Worm (Caenorhabditis elegans) whole organism, young adult: Measurements from ENCODE around the gene emb-9.

ENCODE experiments used
- B0336.3 ChIP-seq: fragments of 200-800 bp; sonication (Bioruptor generic); IDR thresholded peaks from 2 replicates; pipeline ENCODE4 v1.3.6; 2022; ENCODE audit warnings: missing genetic modification characterization, missing compliant biosample characterization
- ama-1 ChIP-seq, 3 experiments: fragments of 150-350 bp in 1 of 3; sonication (generic microtip) in 2 of 3; optimal IDR thresholded peaks; 2 replicates each; lab custom pipeline; 2014 to 2018; ENCODE audit warnings: missing biosample characterization in 2 of 3, missing genetic modification characterization in 2 of 3, missing genetic modification reagents in 2 of 3
- egrh-3 ChIP-seq: fragments of 200-800 bp; sonication (Bioruptor generic); IDR thresholded peaks from 2 replicates; pipeline ENCODE4 v1.3.6; 2022; ENCODE audit warnings: missing genetic modification reagents, missing genetic modification characterization, missing compliant biosample characterization
- pha-4 ChIP-seq: fragments of 150-350 bp; sonication (generic microtip); optimal IDR thresholded peaks from 2 replicates; lab custom pipeline; 2014; ENCODE audit warnings: missing biosample characterization, missing genetic modification reagents, missing genetic modification characterization
- unc-130 ChIP-seq: sonication (generic microtip); optimal IDR thresholded peaks from 2 replicates; lab custom pipeline; 2016; ENCODE audit warnings: missing genetic modification reagents, missing genetic modification characterization, missing compliant biosample characterization
- unc-62 ChIP-seq: fragments of 150-350 bp; optimal IDR thresholded peaks from 2 replicates; lab custom pipeline; 2014; ENCODE audit warnings: missing biosample characterization, missing genetic modification reagents, missing genetic modification characterization

DNA sequence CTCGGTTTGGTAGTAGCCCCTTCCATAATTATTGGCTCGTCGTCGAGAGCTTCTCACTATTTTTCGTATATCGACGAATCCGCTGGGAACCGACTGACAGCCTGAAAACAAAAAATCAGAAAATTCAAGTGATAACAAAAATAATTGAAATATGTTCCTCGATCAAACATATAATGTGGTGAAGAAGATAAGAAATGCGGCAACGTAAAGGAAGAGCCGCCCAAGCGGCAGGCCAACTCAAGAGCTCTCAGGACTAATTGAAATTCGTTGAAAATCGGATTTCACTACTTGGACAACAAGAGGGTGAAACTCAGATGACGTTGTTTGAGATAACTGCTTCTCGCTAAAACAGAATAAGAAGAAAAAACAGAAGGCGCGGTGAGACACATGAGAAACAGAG, 45.8 kb upstream of the emb-9 start, which contains the start of gene slc-17.2:
- TF ChIP-seq egrh-3 (GFP tag; lab: Robert Waterston, UW) (no peak), pha-4 (tag; lab: Kevin White, UChicago) (no peak), ama-1 (optimal IDR thresholded peaks at IDR 0.05; lab: Kevin White, UChicago) (no peak), ama-1 (GFP tag; optimal IDR thresholded peaks at IDR 0.05; lab: Kevin White, UChicago) (no peak), unc-130 (GFP tag; lab: Kevin White, UChicago) (no peak), unc-62 (no peak), B0336.3 (GFP tag; lab: Robert Waterston, UW) (no peak; the same call in 1 of the 2 replicates)
